Worm (Caenorhabditis elegans): ENCODE results near the gene srt-17.

DNA sequence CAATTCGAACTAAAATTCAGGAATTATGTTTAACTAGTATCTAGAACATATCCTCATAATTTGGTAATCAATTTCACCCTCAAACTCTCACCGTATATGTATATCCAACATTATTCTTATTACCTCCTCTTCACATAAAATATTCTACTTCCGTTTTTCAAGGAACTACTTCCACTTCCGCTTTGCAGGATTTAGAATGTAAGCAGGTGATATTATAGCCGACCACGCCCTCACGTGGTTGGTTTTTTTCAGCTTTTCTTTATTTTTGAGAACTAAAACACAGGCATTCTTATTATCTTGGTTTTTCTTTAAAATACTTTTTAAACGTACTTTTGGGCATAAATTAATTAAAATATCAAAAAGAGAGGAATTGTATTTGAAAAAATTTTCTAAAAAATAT, 6.9 kb downstream of the srt-17 start:
- TF ChIP-seq lin-13 (GFP tag; optimal IDR thresholded peaks at IDR 0.05) (no peak), hlh-17 (GFP tag; optimal IDR thresholded peaks at IDR 0.05; ENCODE audit: borderline replicate concordance) (no peak), C16A3.4 (tag; optimal IDR thresholded peaks at IDR 0.05) (no peak), nhr-237 (tag; optimal IDR thresholded peaks at IDR 0.05) (no peak), ztf-11 (tag; optimal IDR thresholded peaks at IDR 0.05) (no peak), elt-3 (tag; optimal IDR thresholded peaks at IDR 0.05) (no peak), C34B4.2 (tag; optimal IDR thresholded peaks at IDR 0.05) (no peak), unc-62 (GFP tag; optimal IDR thresholded peaks at IDR 0.05) (no peak), blmp-1 (tag; optimal IDR thresholded peaks at IDR 0.05) (no peak), ces-1 (GFP tag; optimal IDR thresholded peaks at IDR 0.05) (no peak), egl-27 (tag; optimal IDR thresholded peaks at IDR 0.05) (no peak), nhr-28 (tag; optimal IDR thresholded peaks at IDR 0.05) (no peak), fos-1 (tag; optimal IDR thresholded peaks at IDR 0.05) (no peak), ama-1 (optimal IDR thresholded peaks at IDR 0.05) (no peak)
